Worm (Caenorhabditis elegans): ENCODE measurements around the gene ocr-2.

The ocr-2 gene

ce11 chrIV:8232428-8232827 is 12.5 kb upstream of the ocr-2 start:
- TF ChIP-seq C34F6.9 (tag; optimal IDR thresholded peaks at IDR 0.05) (peak; percentile 57), sma-3 (GFP tag; optimal IDR thresholded peaks at IDR 0.05) (no peak), elt-1 (tag; optimal IDR thresholded peaks at IDR 0.05) (no peak), lin-11 (tag; optimal IDR thresholded peaks at IDR 0.05) (peak; percentile 55), lin-13 (GFP tag; optimal IDR thresholded peaks at IDR 0.05) (no peak), peb-1 (tag; optimal IDR thresholded peaks at IDR 0.05) (no peak), crh-2 (tag; optimal IDR thresholded peaks at IDR 0.05) (peak; percentile 33), nhr-25 (tag; optimal IDR thresholded peaks at IDR 0.05) (no peak), unc-55 (GFP tag; optimal IDR thresholded peaks at IDR 0.05) (peak; percentile 73), snpc-4 (tag; optimal IDR thresholded peaks at IDR 0.05) (no peak), unc-62 (GFP tag; optimal IDR thresholded peaks at IDR 0.05) (no peak), nhr-129 (tag; optimal IDR thresholded peaks at IDR 0.05) (peak; percentile 80), gmeb-1 (tag; optimal IDR thresholded peaks at IDR 0.05) (no peak), fos-1 (tag; optimal IDR thresholded peaks at IDR 0.05) (peak; percentile 25), lsy-2 (tag; optimal IDR thresholded peaks at IDR 0.05) (peak in 1 of 2 experiments; percentile 47), aly-2 (tag; optimal IDR thresholded peaks at IDR 0.05) (no peak), nhr-77 (tag; optimal IDR thresholded peaks at IDR 0.05) (no peak), lin-39 (tag; optimal IDR thresholded peaks at IDR 0.05) (no peak), nhr-12 (tag; optimal IDR thresholded peaks at IDR 0.05) (no peak), ceh-82 (tag; optimal IDR thresholded peaks at IDR 0.05) (no peak), nhr-11 (tag; optimal IDR thresholded peaks at IDR 0.05) (no peak), nhr-6 (tag; optimal IDR thresholded peaks at IDR 0.05) (no peak), ceh-16 (tag; optimal IDR thresholded peaks at IDR 0.05) (no peak), R02D3.7 (tag; optimal IDR thresholded peaks at IDR 0.05) (no peak), Y55F3AM.14 (GFP tag; optimal IDR thresholded peaks at IDR 0.05) (no peak), elt-3 (tag; optimal IDR thresholded peaks at IDR 0.05) (no peak)

ce11 chrIV:8229523-8229922 is 9.6 kb upstream of the ocr-2 start:
- TF ChIP-seq egl-27 (tag; optimal IDR thresholded peaks at IDR 0.05) (peak; percentile 11), sma-3 (GFP tag; optimal IDR thresholded peaks at IDR 0.05) (peak; percentile 50), C34F6.9 (tag; optimal IDR thresholded peaks at IDR 0.05) (peak; percentile 20), F13H6.1 (tag; optimal IDR thresholded peaks at IDR 0.05) (peak; percentile 91), nhr-10 (tag; optimal IDR thresholded peaks at IDR 0.05) (no peak), crh-2 (tag; optimal IDR thresholded peaks at IDR 0.05) (peak; percentile 29), gmeb-1 (tag; optimal IDR thresholded peaks at IDR 0.05) (peak; percentile 44), fos-1 (tag; optimal IDR thresholded peaks at IDR 0.05) (peak; percentile 4), nhr-25 (tag; optimal IDR thresholded peaks at IDR 0.05) (peak; percentile 2), blmp-1 (tag; optimal IDR thresholded peaks at IDR 0.05; ENCODE audit: insufficient read depth) (no peak), nhr-12 (tag; optimal IDR thresholded peaks at IDR 0.05) (no peak), nhr-23 (tag; optimal IDR thresholded peaks at IDR 0.05) (no peak), mdl-1 (tag; optimal IDR thresholded peaks at IDR 0.05) (peak in 1 of 2 experiments; percentile 37), sma-9 (GFP tag; optimal IDR thresholded peaks at IDR 0.05) (peak; percentile 80), sma-9 (tag; optimal IDR thresholded peaks at IDR 0.05) (no peak), R02D3.7 (tag; optimal IDR thresholded peaks at IDR 0.05) (no peak), lsy-2 (tag; optimal IDR thresholded peaks at IDR 0.05) (peak in 1 of 2 experiments; percentile 29), mab-5 (tag; optimal IDR thresholded peaks at IDR 0.05) (no peak), nhr-129 (tag; optimal IDR thresholded peaks at IDR 0.05) (peak; percentile 52)

ce11 chrIV:8226474-8226873 is 6.6 kb upstream of the ocr-2 start:
- TF ChIP-seq Y55F3AM.14 (GFP tag; optimal IDR thresholded peaks at IDR 0.05), result no peak
- TF ChIP-seq nhr-237 (tag; optimal IDR thresholded peaks at IDR 0.05), result no peak
- no peak for TF ChIP-seq mdl-1 (tag; optimal IDR thresholded peaks at IDR 0.05)
- no peak for TF ChIP-seq nhr-12 (tag; optimal IDR thresholded peaks at IDR 0.05)
- no peak for TF ChIP-seq ztf-4 (tag; optimal IDR thresholded peaks at IDR 0.05)

- TF ChIP-seq fos-1 (tag; optimal IDR thresholded peaks at IDR 0.05), result peak; percentile 28
- peak in 1 of 2 experiments; percentile 29 for TF ChIP-seq mdl-1 (tag; optimal IDR thresholded peaks at IDR 0.05)
- TF ChIP-seq sma-9 (GFP tag; optimal IDR thresholded peaks at IDR 0.05), result peak; percentile 44
- no peak for TF ChIP-seq sma-9 (tag; optimal IDR thresholded peaks at IDR 0.05)
- TF ChIP-seq aly-2 (tag; optimal IDR thresholded peaks at IDR 0.05), result no peak
- peak; percentile 59 for TF ChIP-seq C34F6.9 (tag; optimal IDR thresholded peaks at IDR 0.05)
- TF ChIP-seq ceh-16 (tag; optimal IDR thresholded peaks at IDR 0.05), result no peak
- no peak for TF ChIP-seq unc-55 (GFP tag; optimal IDR thresholded peaks at IDR 0.05)
- peak; percentile 12 for TF ChIP-seq lin-13 (GFP tag; optimal IDR thresholded peaks at IDR 0.05)
- peak; percentile 39 for TF ChIP-seq ama-1 (optimal IDR thresholded peaks at IDR 0.05)
- TF ChIP-seq nhr-12 (tag; optimal IDR thresholded peaks at IDR 0.05), result no peak
- TF ChIP-seq F13H6.1 (tag; optimal IDR thresholded peaks at IDR 0.05), result no peak
- TF ChIP-seq skn-1 (tag; optimal IDR thresholded peaks at IDR 0.05), result no peak
- TF ChIP-seq ZK546.5 (tag; optimal IDR thresholded peaks at IDR 0.05), result no peak
- TF ChIP-seq lsy-2 (tag; optimal IDR thresholded peaks at IDR 0.05), result no peak
- peak; percentile 36 for TF ChIP-seq nhr-129 (tag; optimal IDR thresholded peaks at IDR 0.05)
- peak; percentile 52 for TF ChIP-seq crh-2 (tag; optimal IDR thresholded peaks at IDR 0.05)
- no peak for TF ChIP-seq elt-1 (tag; optimal IDR thresholded peaks at IDR 0.05)
Observed at ce11 chrIV:8225357-8225756, 5.5 kb upstream of the ocr-2 start, which contains the start of gene serp-1.2. Gene serp-1.2, plus strand, starts transcription at chrIV:8225674.

Measured in whole organism, L2 larva.